Fruit fly (Drosophila melanogaster): ENCODE results near the gene CG7029.

The CG7029 gene

dm6 chr3R:22750534-22750947 lies at the start of gene CG7029, which contains the start of the genes rumi and Usp12-46:
Gene CG7029 (plus strand): TSS chr3R:22750901.
Gene rumi (minus strand): TSS chr3R:22750597.
Gene Usp12-46 (plus strand): TSS chr3R:22750901.
- TF ChIP-seq noc (tag; optimal IDR thresholded peaks at IDR 0.05): peak; percentile 82

- TF ChIP-seq noc (tag; optimal IDR thresholded peaks at IDR 0.05): no peak
These were observed 48.9 kb upstream of the CG7029 start, which contains the start of the genes CG6972 and CCAP for dm6 chr3R:22701793-22702192. Gene CG6972 (plus strand): TSS chr3R:22702007. Gene CCAP (minus strand): TSS chr3R:22702084.

dm6 chr3R:22707178-22707577 lies 43.5 kb upstream of the CG7029 start, which contains the start of gene CG13842:
Gene CG13842 (minus strand): TSS chr3R:22707278.
- no peak for TF ChIP-seq noc (tag; optimal IDR thresholded peaks at IDR 0.05)

- no peak for TF ChIP-seq noc (tag; optimal IDR thresholded peaks at IDR 0.05)
These were observed 40.0 kb upstream of the CG7029 start, which contains the start of gene CG4907 for dm6 chr3R:22710662-22711061. Gene CG4907 (minus strand): TSS chr3R:22710762.

dm6 chr3R:22717863-22718262 lies 32.8 kb upstream of the CG7029 start:
- TF ChIP-seq noc (tag; optimal IDR thresholded peaks at IDR 0.05): no peak

dm6 chr3R:22718401-22718800 lies 32.3 kb upstream of the CG7029 start:
- TF ChIP-seq noc (tag; optimal IDR thresholded peaks at IDR 0.05): no peak

dm6 chr3R:22718937-22719606 lies 31.6 kb upstream of the CG7029 start:
- TF ChIP-seq noc (tag; optimal IDR thresholded peaks at IDR 0.05): no peak

- TF ChIP-seq noc (tag; optimal IDR thresholded peaks at IDR 0.05): no peak
These were observed 31.1 kb upstream of the CG7029 start for dm6 chr3R:22719607-22719949.

- TF ChIP-seq noc (tag; optimal IDR thresholded peaks at IDR 0.05): no peak
These were observed 29.8 kb upstream of the CG7029 start, which contains the start of gene wge for dm6 chr3R:22720808-22721306. Gene wge (minus strand): TSS chr3R:22721150.

dm6 chr3R:22724149-22724973 lies 26.3 kb upstream of the CG7029 start, which contains the start of gene Irp-1A:
Gene Irp-1A (minus strand): TSS chr3R:22724587.
- TF ChIP-seq noc (tag; optimal IDR thresholded peaks at IDR 0.05): peak; percentile 58

- no peak for TF ChIP-seq noc (tag; optimal IDR thresholded peaks at IDR 0.05)
These were observed 24.5 kb upstream of the CG7029 start, which contains the start of gene RNF220 for dm6 chr3R:22726031-22726770. Gene RNF220 (minus strand): TSS chr3R:22726414.

dm6 chr3R:22726771-22727455 lies 23.8 kb upstream of the CG7029 start, which contains the start of gene CG45049:
Gene CG45049 (plus strand): TSS chr3R:22726967.
- no peak for TF ChIP-seq noc (tag; optimal IDR thresholded peaks at IDR 0.05)

- no peak for TF ChIP-seq noc (tag; optimal IDR thresholded peaks at IDR 0.05)
These were observed 23.3 kb upstream of the CG7029 start for dm6 chr3R:22727456-22727833.

- no peak for TF ChIP-seq noc (tag; optimal IDR thresholded peaks at IDR 0.05)
These were observed 22.8 kb upstream of the CG7029 start for dm6 chr3R:22727857-22728256.

- TF ChIP-seq noc (tag; optimal IDR thresholded peaks at IDR 0.05): no peak
These were observed 17.7 kb upstream of the CG7029 start for dm6 chr3R:22732995-22733394.
